Fruit fly (Drosophila melanogaster): ENCODE results near the gene CG12395.
A peak's percentile ranks its signal among the peaks of the same experiment; 100 is the strongest.

The CG12395 gene

DNA sequence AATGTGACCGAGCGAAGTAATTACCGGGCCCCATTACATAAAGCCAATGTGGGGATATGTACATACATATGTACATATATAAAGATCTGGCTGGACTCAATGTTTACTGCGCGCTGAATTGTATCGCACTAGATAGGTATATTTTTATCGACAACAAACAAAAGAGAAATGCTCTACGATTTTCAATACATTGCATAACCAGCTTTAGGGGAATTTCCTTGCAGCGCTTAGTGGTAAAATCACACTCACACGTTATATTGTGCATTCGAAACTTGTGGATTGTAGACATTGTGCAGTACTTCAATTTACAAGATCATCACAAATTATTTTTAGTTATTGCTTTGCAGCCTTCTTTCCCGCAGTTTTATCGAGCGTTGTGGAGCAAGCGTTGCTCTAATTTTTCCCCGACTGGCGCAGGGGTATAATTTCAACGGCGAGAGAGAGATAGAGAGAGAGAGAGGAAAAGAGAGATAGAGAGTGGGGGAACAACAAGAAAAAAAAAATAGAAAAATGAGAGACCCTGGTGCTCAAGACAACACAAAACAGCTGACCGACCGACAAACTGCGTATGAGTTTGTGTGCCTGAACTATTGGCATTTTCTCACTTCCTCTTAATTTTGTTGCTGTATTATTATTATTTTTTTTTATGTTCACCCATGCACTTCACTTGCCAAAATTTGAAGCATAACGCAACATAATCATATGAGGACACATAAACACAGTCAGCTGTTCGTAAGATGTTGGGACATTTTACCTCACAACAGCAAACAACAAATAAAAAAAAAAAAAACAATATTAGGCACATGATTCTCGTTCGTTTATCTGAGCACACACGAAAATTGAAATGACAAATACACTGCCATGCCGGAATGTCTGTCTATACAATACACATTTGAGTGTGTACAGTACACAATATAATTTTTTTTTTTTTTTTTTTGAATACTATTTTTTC is 26.6 kb upstream of the CG12395 start:
- no peak for TF ChIP-seq CG17801 (GFP tag; optimal IDR thresholded peaks at IDR 0.05; ENCODE audit: partially characterized antibody)

DNA sequence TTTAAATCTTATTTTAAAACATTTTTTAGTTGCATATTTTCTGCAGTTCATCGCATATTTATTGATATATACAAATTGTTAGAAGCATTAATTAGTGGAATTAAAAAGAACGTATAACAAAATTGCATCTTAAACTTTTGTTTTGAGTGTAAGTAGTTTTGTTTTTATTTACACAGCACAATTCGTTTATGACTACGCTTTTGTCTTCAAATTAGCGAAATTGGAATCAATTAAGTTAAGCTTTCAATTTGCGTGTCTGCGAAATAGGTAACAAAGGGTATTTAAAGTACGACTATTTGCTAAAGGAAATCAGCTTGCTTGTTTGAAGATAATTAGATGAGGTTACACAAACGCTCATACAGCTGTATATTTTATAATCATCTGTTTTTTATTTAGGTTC is 25.6 kb upstream of the CG12395 start:
- no peak for TF ChIP-seq CG17801 (GFP tag; optimal IDR thresholded peaks at IDR 0.05; ENCODE audit: partially characterized antibody)

DNA sequence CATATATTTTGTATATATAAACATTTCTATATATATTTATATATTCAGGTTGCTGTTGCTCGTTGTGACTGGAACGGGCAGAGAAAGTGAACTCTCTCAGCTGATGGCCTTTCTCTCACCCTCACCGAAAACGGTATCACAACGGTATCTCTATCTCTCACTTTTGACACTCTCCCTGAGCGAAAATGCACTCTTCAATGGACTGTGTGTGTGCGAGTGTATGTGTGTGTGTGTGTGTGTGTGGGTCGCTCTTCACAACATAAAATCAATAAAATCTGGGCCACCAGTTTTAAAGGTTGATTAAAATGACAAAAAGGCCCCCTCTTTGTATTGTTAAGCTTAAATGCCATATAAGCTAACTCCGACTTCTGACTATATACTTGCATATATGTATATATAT is 24.8 kb upstream of the CG12395 start:
- no peak for TF ChIP-seq CG17801 (GFP tag; optimal IDR thresholded peaks at IDR 0.05; ENCODE audit: partially characterized antibody)

DNA sequence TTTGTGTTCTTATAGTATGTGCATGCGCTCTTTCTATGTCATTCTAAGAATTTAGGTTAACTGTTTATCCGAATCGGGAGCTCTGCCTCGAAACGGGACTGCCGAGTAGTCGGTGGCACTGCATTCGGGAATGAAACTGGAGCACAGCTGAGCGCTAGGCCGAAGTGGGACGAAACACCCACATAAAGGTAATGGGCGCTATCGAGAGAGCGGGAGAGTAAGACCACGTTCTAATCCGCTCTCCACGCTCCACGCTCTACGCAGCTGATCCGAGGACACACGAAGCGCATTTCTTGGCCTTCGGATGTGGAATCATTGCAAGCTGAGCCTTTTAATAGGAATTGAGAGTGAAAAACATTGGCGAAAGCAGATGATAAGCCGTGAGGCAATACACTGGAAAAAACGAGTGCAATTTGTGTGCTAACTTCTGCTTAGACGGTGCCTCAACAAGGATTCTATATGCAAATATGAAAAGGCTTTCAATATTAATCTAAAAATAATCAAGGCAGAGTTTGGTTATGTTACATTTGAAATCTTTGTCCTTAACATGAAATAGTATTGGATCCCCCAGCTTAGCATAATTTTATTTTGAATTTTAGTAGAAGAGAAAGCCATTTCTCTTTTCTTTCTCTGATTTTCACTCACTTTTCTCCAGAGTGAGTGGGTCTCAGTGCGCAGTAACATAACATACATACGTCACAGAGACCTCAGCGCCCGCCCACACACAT is 23.3 kb upstream of the CG12395 start:
- TF ChIP-seq CG17801 (GFP tag; optimal IDR thresholded peaks at IDR 0.05; ENCODE audit: partially characterized antibody), result no peak

DNA sequence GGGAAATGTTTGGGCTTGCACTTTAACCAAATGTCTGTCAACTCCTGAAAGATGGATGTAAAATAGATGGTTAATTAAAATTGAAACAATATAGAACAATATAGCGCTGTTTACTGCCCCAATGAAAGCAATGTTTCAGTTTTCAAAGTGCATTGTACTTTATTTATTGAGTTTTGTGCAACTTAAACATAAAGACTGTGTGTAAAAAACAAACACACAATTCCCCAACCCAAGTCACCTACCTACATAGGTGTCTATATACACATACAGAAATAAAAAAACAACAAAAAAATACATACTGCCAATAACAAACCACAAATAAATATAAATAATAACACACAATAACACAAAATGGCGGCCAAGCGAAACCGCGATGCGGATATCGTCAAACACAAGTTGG is 20.2 kb upstream of the CG12395 start, which contains the start of gene CG8958:
CG8958 (plus strand) TSS at position 301 of the 400 bp plus-strand sequence.
- no peak for TF ChIP-seq CG17801 (GFP tag; optimal IDR thresholded peaks at IDR 0.05; ENCODE audit: partially characterized antibody)

DNA sequence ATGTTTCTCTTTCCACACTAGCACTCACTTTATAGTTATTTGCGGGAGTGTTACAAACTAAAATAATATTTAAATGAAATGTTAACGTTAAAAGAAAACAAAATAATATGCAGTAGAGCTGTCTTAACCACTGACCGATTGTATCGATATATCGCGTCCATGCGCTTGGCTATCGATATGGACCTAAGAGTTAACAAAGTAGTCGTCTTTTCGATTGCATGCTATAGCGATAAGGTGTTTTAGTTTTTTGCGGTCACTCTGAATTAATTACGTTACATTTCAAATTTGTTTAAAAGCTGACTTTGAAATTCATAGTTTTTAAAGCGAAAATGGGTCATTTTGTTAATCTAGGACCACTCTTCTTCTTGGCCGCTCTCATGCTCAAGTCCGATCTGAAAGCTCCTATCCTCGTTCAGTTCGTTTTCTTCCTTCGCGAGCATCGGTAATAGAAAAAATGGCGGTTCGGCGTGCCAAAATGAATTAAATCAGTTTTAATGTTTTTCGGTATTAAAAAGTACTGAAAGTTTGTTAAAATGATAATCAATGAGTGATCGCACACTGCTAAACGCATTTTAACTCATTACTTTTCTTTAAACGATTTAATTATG is 10.8 kb upstream of the CG12395 start, which contains the start of gene Nipsnap:
Nipsnap (minus strand) TSS at position 194 of the 608 bp plus-strand sequence.
- no peak for TF ChIP-seq CG17801 (GFP tag; optimal IDR thresholded peaks at IDR 0.05; ENCODE audit: partially characterized antibody)

DNA sequence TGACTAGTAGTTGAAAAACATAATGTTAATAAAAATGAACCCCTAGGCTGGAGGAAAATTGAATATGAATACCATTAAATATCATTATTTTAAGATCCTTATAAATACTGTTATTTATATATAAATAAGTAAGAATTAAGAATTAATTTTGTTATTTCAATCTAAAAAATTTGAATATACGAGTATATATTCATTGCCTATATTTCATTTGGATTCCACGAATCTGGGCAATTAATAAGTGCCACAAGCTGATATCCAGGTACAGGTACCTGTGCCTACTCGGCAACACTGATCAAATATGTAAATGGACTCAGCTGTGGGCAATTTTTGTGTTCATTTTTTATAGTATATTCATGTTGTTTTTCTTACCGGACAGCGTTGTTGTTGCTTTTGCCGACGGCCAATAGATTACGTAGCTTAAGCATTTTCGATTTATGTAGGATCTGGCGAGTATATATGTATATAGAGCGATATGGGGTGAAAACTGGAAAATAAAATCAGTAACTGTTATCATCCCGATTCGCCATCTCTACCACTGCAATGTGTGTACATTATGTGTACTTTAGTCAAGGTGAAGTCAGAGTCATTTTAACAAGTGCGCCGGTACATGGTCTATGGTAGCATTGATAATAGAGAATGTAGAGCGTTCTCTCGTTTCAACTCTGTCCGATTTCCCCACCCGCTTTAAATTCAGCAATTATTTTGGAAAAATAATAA is 10.1 kb upstream of the CG12395 start:
- TF ChIP-seq CG17801 (GFP tag; optimal IDR thresholded peaks at IDR 0.05; ENCODE audit: partially characterized antibody), result no peak

DNA sequence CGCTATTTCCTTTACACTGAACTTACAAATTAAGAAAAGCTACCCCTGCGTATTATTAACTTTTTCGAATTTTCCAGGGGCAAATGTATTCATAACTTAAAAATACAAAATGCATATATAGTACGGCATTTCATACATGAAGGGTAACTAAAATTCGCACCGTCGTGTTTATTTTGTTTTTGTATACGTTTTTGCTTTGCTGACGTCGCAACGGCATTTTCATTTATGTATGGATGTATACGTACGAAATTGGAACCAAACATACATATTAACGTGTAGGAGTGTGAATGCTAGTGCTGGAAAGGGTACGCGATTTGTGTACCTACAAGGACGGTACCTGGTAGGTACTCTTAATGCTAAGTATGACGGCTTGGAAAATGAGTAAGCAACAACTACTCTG is 9.5 kb upstream of the CG12395 start:
- peak; percentile 3 for TF ChIP-seq CG17801 (GFP tag; optimal IDR thresholded peaks at IDR 0.05; ENCODE audit: partially characterized antibody)

DNA sequence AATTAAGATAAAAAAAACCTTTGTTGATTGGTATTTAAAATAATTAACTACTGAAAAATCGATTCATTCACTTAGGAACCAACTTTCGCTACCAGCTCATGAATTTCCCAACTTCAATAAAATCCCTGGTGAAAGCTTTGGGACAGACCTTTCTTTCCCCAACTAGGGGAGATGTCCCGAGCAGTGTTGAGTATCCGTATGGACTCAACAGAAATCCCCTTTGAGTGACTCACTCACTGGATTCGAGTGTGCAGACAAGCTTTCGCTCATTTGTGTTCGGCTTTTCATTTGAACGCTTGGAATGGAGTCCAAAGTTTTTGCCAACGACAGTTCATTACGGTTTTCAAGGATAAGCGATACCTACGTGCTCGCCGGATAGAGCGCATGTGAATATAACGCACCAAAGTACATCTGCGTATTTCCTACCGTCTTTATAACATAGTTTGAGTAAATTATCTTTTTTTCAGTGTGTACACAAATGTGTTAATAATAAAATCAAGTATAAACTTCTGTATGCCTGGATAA is 778 bp upstream of the CG12395 start, which contains the start of gene dpr18:
dpr18 (plus strand) TSS at position 325 of the 525 bp plus-strand sequence.
- no peak for TF ChIP-seq CG17801 (GFP tag; optimal IDR thresholded peaks at IDR 0.05; ENCODE audit: partially characterized antibody)

Measured in ovary, adult (tissue).